Fruit fly (Drosophila melanogaster) whole organism, pupa: ENCODE data around the gene Dip-C.

ENCODE experiments used
- CG10348 ChIP-seq: fragments of 200-800 bp; sonication (Bioruptor generic); IDR thresholded peaks from 2 replicates; pipeline ENCODE4 v1.3.6; 2022; ENCODE audit warnings: missing biosample characterization, missing genetic modification characterization
- CG13204 ChIP-seq: fragments of 200-800 bp; sonication (Bioruptor generic); optimal IDR thresholded peaks from 2 replicates; lab custom pipeline; 2018; ENCODE audit warnings: missing biosample characterization, mild to moderate bottlenecking, missing genetic modification characterization, moderate library complexity
- CG17806 ChIP-seq: fragments of 200-800 bp; sonication (Bioruptor generic); optimal IDR thresholded peaks from 2 replicates; lab custom pipeline; 2018; ENCODE audit warnings: missing biosample characterization, mild to moderate bottlenecking, missing genetic modification characterization, moderate library complexity
- CG34367 ChIP-seq: fragments of 200-800 bp; sonication (Bioruptor generic); optimal IDR thresholded peaks from 2 replicates; lab custom pipeline; 2018; ENCODE audit warnings: missing biosample characterization, mild to moderate bottlenecking, missing genetic modification characterization
- CG4496 ChIP-seq: fragments of 200-800 bp; sonication (Bioruptor generic); IDR thresholded peaks from 3 replicates; pipeline ENCODE4 v1.3.6; 2022; ENCODE audit warnings: missing biosample characterization, missing genetic modification characterization
- CG8159 ChIP-seq: fragments of 200-800 bp; sonication (Bioruptor generic); optimal IDR thresholded peaks from 3 replicates; lab custom pipeline; 2018; ENCODE audit warnings: missing biosample characterization, mild to moderate bottlenecking, missing genetic modification characterization, moderate library complexity
- CG8301 ChIP-seq: fragments of 200-800 bp; sonication (Bioruptor generic); optimal IDR thresholded peaks from 2 replicates; lab custom pipeline; 2018; ENCODE audit warnings: missing biosample characterization, mild to moderate bottlenecking, missing genetic modification characterization
- CG9948 ChIP-seq: fragments of 200-800 bp; sonication (Bioruptor generic); optimal IDR thresholded peaks from 2 replicates; lab custom pipeline; 2018; ENCODE audit warnings: missing biosample characterization, mild to moderate bottlenecking, missing genetic modification characterization, moderate library complexity
- D1 ChIP-seq: fragments of 200-800 bp; sonication (Bioruptor generic); optimal IDR thresholded peaks from 2 replicates; lab custom pipeline; 2018; ENCODE audit warnings: missing biosample characterization, mild to moderate bottlenecking, missing genetic modification characterization, moderate library complexity
- EcR ChIP-seq: fragments of 200-800 bp; sonication (Bioruptor generic); optimal IDR thresholded peaks from 3 replicates; lab custom pipeline; 2019; ENCODE audit warnings: missing biosample characterization, missing genetic modification characterization, mild to moderate bottlenecking, moderate library complexity, missing genetic modification reagents
- Pif1A ChIP-seq: fragments of 200-800 bp; sonication (Bioruptor generic); optimal IDR thresholded peaks from 3 replicates; lab custom pipeline; 2016; ENCODE audit warnings: missing biosample characterization, missing genetic modification characterization
- Pif1B ChIP-seq: fragments of 200-800 bp; sonication (Bioruptor generic); optimal IDR thresholded peaks from 3 replicates; lab custom pipeline; 2016; ENCODE audit warnings: missing biosample characterization, missing genetic modification characterization
- rn ChIP-seq: fragments of 200-800 bp; sonication (Bioruptor generic); IDR thresholded peaks from 2 replicates; pipeline ENCODE4 v1.3.6; 2022; ENCODE audit warnings: missing biosample characterization, missing genetic modification characterization

DNA sequence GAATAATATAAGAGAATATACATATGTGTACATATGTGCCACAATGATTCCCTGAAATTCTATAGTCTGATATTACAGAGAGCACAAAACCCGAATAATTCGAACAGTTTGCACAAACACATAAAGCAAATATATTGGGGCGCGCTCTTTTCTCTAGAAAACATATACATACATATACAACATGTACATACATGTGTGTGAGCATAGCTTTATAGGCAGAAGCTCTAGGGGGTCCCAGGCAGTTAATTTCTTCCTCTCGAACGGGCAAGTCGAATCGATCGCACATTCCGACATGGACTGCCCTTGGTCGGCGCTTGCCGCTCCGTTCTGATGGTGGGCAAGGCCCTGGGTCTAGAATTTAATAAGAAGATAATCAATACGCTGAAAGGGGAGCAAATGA, 40.8 kb downstream of the Dip-C start, which contains the start of gene GstD3:
- TF ChIP-seq CG10348 (GFP tag; lab: Robert Waterston, UW) (no peak), CG8301 (tag; lab: Kevin White, UChicago) (no peak), CG34367 (tag; lab: Kevin White, UChicago) (no peak), EcR (GFP tag; lab: Kevin White, UChicago) (peak; percentile 25), D1 (tag; lab: Kevin White, UChicago) (no peak), rn (GFP tag; lab: Robert Waterston, UW) (no peak), Pif1B (no peak), CG9948 (tag; lab: Kevin White, UChicago) (no peak), CG4496 (GFP tag; lab: Robert Waterston, UW) (no peak), Pif1A (GFP tag; lab: Kevin White, UChicago) (no peak), CG13204 (no peak), CG8159 (tag; lab: Kevin White, UChicago) (no peak), CG17806 (no peak)
